Worm (Caenorhabditis elegans): ENCODE data around the gene snap-29.

Gene snap-29

DNA sequence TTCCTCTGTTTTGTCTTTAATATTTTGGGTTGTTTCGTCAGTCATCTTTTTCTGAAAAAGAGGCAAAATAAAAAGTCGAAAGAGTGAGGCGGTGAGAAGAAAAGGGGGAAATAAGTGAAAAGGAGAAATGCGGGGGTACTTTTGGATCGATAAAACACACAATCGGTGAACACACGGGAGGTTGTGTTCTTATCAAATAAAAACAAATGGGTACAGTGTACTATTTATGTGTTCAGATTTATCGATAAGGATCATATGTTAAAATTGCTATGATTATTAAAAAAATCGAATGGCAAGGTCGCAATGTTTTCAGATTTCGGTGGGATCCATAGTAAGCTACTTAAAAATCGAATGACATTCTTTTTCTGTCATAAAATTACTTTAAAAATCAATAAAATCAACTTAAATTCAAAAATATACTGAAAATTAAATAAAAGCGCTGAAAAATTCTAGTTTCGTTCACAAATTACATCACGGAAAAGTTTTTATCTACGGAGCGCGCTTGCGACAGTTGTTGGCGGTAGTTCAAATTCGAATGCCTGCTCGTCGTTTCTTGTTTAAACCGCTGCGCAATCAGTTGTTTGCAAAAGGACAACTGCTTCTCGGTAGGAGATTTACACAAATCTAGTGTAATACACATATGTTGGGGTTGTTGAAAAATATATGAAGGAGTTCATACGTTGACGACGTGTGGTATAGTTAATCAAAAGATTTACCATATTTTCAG, 33.4 kb downstream of the snap-29 start, which contains the start of gene prx-19:
Gene prx-19, minus strand, starts transcription at position 51 of the 727 bp plus-strand sequence.
- TF ChIP-seq tbx-37 (GFP tag; conservative IDR thresholded peaks at IDR 0.05): no peak
- no peak for TF ChIP-seq ama-1 (optimal IDR thresholded peaks at IDR 0.05)
- TF ChIP-seq hnd-1 (tag; optimal IDR thresholded peaks at IDR 0.05): no peak
- TF ChIP-seq pes-1 (GFP tag; IDR thresholded peaks at IDR 0.05): no peak
- TF ChIP-seq tra-4 (tag; optimal IDR thresholded peaks at IDR 0.05): no peak
- TF ChIP-seq hmg-4 (GFP tag; optimal IDR thresholded peaks at IDR 0.05): no peak
- no peak for TF ChIP-seq B0310.2 (tag; optimal IDR thresholded peaks at IDR 0.05)
- no peak for TF ChIP-seq scrt-1 (GFP tag; IDR thresholded peaks at IDR 0.05)
- TF ChIP-seq hmbx-1 (tag; optimal IDR thresholded peaks at IDR 0.05): no peak
- TF ChIP-seq sea-1 (GFP tag; conservative IDR thresholded peaks at IDR 0.05): no peak
- no peak for TF ChIP-seq aly-1 (tag; optimal IDR thresholded peaks at IDR 0.05)
- no peak for TF ChIP-seq flt-1 (GFP tag; IDR thresholded peaks at IDR 0.05)
- no peak for TF ChIP-seq tbx-11 (GFP tag; IDR thresholded peaks at IDR 0.05)
- no peak for TF ChIP-seq ceh-13 (GFP tag; optimal IDR thresholded peaks at IDR 0.05)
- no peak for TF ChIP-seq ets-7 (tag; optimal IDR thresholded peaks at IDR 0.05)
- TF ChIP-seq F13C5.2 (tag; optimal IDR thresholded peaks at IDR 0.05): no peak
- no peak for TF ChIP-seq ceh-36 (tag; optimal IDR thresholded peaks at IDR 0.05)

DNA sequence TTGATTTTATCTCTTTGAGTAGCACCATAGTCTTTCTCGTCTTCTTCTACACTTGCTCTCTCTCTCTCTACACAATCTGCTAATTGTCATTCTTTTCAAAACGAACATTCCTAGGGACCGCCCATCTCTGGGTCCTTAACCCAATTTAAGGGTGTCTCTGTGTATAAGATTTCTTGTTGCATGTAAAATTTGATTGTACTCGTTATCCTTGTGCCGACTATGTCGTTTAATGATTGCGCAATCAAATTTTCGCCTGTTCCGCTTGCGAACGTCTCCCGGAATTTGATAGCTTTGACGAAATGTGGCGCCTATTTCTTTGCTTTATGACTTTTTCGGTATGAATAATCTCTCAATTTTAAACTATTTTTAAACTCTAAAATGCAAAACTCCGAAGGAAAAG, 35.1 kb downstream of the snap-29 start:
- TF ChIP-seq sea-1 (GFP tag; conservative IDR thresholded peaks at IDR 0.05) (no peak), tra-4 (tag; optimal IDR thresholded peaks at IDR 0.05) (no peak), scrt-1 (GFP tag; IDR thresholded peaks at IDR 0.05) (no peak), hnd-1 (tag; optimal IDR thresholded peaks at IDR 0.05) (no peak), ets-7 (tag; optimal IDR thresholded peaks at IDR 0.05) (no peak), ceh-13 (GFP tag; optimal IDR thresholded peaks at IDR 0.05) (no peak), hmbx-1 (tag; optimal IDR thresholded peaks at IDR 0.05) (no peak), tbx-11 (GFP tag; IDR thresholded peaks at IDR 0.05) (no peak), ceh-36 (tag; optimal IDR thresholded peaks at IDR 0.05) (no peak), F13C5.2 (tag; optimal IDR thresholded peaks at IDR 0.05) (no peak), ama-1 (optimal IDR thresholded peaks at IDR 0.05) (no peak), pes-1 (GFP tag; IDR thresholded peaks at IDR 0.05) (no peak), hmg-4 (GFP tag; optimal IDR thresholded peaks at IDR 0.05) (no peak), aly-1 (tag; optimal IDR thresholded peaks at IDR 0.05) (no peak), B0310.2 (tag; optimal IDR thresholded peaks at IDR 0.05) (no peak), tbx-37 (GFP tag; conservative IDR thresholded peaks at IDR 0.05) (no peak)

ce11 chrIII:8815699-8816098, 39.6 kb downstream of the snap-29 start:
- TF ChIP-seq flt-1 (GFP tag; IDR thresholded peaks at IDR 0.05) (no peak), tbx-11 (GFP tag; IDR thresholded peaks at IDR 0.05) (no peak), F13C5.2 (tag; optimal IDR thresholded peaks at IDR 0.05) (no peak), scrt-1 (GFP tag; IDR thresholded peaks at IDR 0.05) (no peak), tra-4 (tag; optimal IDR thresholded peaks at IDR 0.05) (no peak), hmg-4 (GFP tag; optimal IDR thresholded peaks at IDR 0.05) (no peak), hnd-1 (tag; optimal IDR thresholded peaks at IDR 0.05) (no peak), tbx-37 (GFP tag; conservative IDR thresholded peaks at IDR 0.05) (no peak), pes-1 (GFP tag; IDR thresholded peaks at IDR 0.05) (no peak), ceh-36 (tag; optimal IDR thresholded peaks at IDR 0.05) (no peak)

DNA sequence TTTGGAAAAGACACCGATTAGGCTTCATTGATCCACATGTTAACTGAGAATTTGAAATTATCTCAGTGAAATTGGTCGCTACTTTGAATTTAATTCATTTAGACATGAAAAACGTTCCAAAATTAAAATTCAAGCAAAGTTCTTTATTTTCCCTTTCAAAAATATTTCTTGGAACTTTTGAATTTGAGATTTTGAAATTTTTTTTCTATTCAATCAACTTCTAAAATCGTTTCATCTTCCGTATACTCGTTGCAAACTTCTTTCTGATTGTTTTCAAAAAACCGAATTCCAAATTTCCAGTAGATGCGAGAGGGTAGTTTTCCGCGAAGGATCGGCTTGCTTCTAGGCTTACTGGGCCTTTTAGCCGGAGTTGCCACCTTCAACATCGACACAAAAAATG, 42.5 kb downstream of the snap-29 start, which contains the start of gene pat-2:
Gene pat-2, plus strand, starts transcription at position 301 of the 400 bp plus-strand sequence.
- TF ChIP-seq hmbx-1 (tag; optimal IDR thresholded peaks at IDR 0.05) (no peak), aly-1 (tag; optimal IDR thresholded peaks at IDR 0.05) (no peak), B0310.2 (tag; optimal IDR thresholded peaks at IDR 0.05) (no peak), hmg-4 (GFP tag; optimal IDR thresholded peaks at IDR 0.05) (no peak), ets-7 (tag; optimal IDR thresholded peaks at IDR 0.05) (no peak), F13C5.2 (tag; optimal IDR thresholded peaks at IDR 0.05) (no peak), hnd-1 (tag; optimal IDR thresholded peaks at IDR 0.05) (no peak), tra-4 (tag; optimal IDR thresholded peaks at IDR 0.05) (no peak), flt-1 (GFP tag; IDR thresholded peaks at IDR 0.05) (no peak), pes-1 (GFP tag; IDR thresholded peaks at IDR 0.05) (no peak), tbx-37 (GFP tag; conservative IDR thresholded peaks at IDR 0.05) (no peak)

DNA sequence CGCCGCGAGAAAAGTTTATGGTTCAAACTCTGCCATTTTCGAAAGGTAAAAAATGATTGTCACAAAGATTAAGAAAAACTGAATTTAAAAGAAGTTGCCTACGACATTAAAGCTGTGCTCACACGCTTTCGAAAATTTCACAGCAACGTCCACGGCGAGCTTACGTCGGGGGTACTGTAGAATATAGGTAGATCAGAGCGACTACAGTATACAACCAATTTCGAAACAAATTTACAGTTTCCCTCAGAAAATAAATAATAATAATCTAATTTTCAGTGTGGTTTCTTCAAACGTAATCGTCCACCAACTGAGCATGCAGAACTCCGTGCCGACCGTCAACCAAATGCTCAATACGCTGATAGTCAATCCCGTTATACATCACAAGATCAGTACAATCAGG, 48.5 kb downstream of the snap-29 start:
- TF ChIP-seq aly-1 (tag; optimal IDR thresholded peaks at IDR 0.05) (no peak), tbx-11 (GFP tag; IDR thresholded peaks at IDR 0.05) (no peak), tbx-37 (GFP tag; conservative IDR thresholded peaks at IDR 0.05) (no peak), pes-1 (GFP tag; IDR thresholded peaks at IDR 0.05) (no peak), ceh-36 (tag; optimal IDR thresholded peaks at IDR 0.05) (no peak), ets-7 (tag; optimal IDR thresholded peaks at IDR 0.05) (no peak), hmg-4 (GFP tag; optimal IDR thresholded peaks at IDR 0.05) (no peak), F13C5.2 (tag; optimal IDR thresholded peaks at IDR 0.05) (no peak), ama-1 (optimal IDR thresholded peaks at IDR 0.05) (no peak), flt-1 (GFP tag; IDR thresholded peaks at IDR 0.05) (no peak), sea-1 (GFP tag; conservative IDR thresholded peaks at IDR 0.05) (no peak), B0310.2 (tag; optimal IDR thresholded peaks at IDR 0.05) (no peak), hmbx-1 (tag; optimal IDR thresholded peaks at IDR 0.05) (no peak), ceh-13 (GFP tag; optimal IDR thresholded peaks at IDR 0.05) (no peak)

ce11 chrIII:8827128-8827527, 51.1 kb downstream of the snap-29 start, which contains the start of gene F54F2.9:
F54F2.9 (minus strand) TSS chrIII:8827228.
- no peak for TF ChIP-seq hnd-1 (tag; optimal IDR thresholded peaks at IDR 0.05)
- no peak for TF ChIP-seq B0310.2 (tag; optimal IDR thresholded peaks at IDR 0.05)
- TF ChIP-seq hmbx-1 (tag; optimal IDR thresholded peaks at IDR 0.05): no peak
- TF ChIP-seq scrt-1 (GFP tag; IDR thresholded peaks at IDR 0.05): no peak
- TF ChIP-seq tbx-37 (GFP tag; conservative IDR thresholded peaks at IDR 0.05): no peak
- no peak for TF ChIP-seq ets-7 (tag; optimal IDR thresholded peaks at IDR 0.05)
- TF ChIP-seq sea-1 (GFP tag; conservative IDR thresholded peaks at IDR 0.05): no peak
- TF ChIP-seq pes-1 (GFP tag; IDR thresholded peaks at IDR 0.05): no peak
- no peak for TF ChIP-seq hmg-4 (GFP tag; optimal IDR thresholded peaks at IDR 0.05)
- no peak for TF ChIP-seq flt-1 (GFP tag; IDR thresholded peaks at IDR 0.05)
- no peak for TF ChIP-seq F13C5.2 (tag; optimal IDR thresholded peaks at IDR 0.05)
- no peak for TF ChIP-seq aly-1 (tag; optimal IDR thresholded peaks at IDR 0.05)
- TF ChIP-seq ama-1 (optimal IDR thresholded peaks at IDR 0.05): no peak
- TF ChIP-seq ceh-13 (GFP tag; optimal IDR thresholded peaks at IDR 0.05): no peak
- no peak for TF ChIP-seq ceh-36 (tag; optimal IDR thresholded peaks at IDR 0.05)
- TF ChIP-seq tra-4 (tag; optimal IDR thresholded peaks at IDR 0.05): no peak
- no peak for TF ChIP-seq tbx-11 (GFP tag; IDR thresholded peaks at IDR 0.05)
